Fruit fly (Drosophila melanogaster) whole organism, embryonic: ENCODE data around the gene CG16775.

Experiments used
- CG11085 ChIP-seq: fragments of 200-800 bp; sonication (Bioruptor generic); IDR thresholded peaks from 2 replicates; pipeline ENCODE4 v1.3.6; 2022; ENCODE audit warnings: missing biosample characterization, missing genetic modification characterization
- dm ChIP-seq: fragments of 200-800 bp; sonication (Bioruptor generic); optimal IDR thresholded peaks from 3 replicates; lab custom pipeline; 2016; ENCODE audit warnings: missing biosample characterization, missing genetic modification characterization
- hb ChIP-seq: fragments of 200-800 bp; sonication (Bioruptor generic); IDR thresholded peaks from 3 replicates; pipeline ENCODE4 v1.3.6; 2022; ENCODE audit warnings: missing biosample characterization, missing genetic modification characterization; ENCODE audit not compliant: partially characterized antibody

- no peak for TF ChIP-seq dm (GFP tag; lab: Kevin White, UChicago)
- TF ChIP-seq hb (GFP tag; lab: Robert Waterston, UW): no peak
- TF ChIP-seq CG11085 (GFP tag; lab: Robert Waterston, UW): no peak
Observed at dm6 chr3L:17903813-17904416, 17.5 kb upstream of the CG16775 start.
